Fruit fly (Drosophila melanogaster): ENCODE data around the gene CG12093.

CG12093 gene

dm6 chr3L:2766269-2767088 lies 7.3 kb downstream of the CG12093 start, which contains the start of the genes Mrtf and Non2 (continued):
- TF ChIP-seq CG4730 (GFP tag; IDR thresholded peaks at IDR 0.05) (0 out of 2 replicates have a peak, but pooled peaks have one; percentile 17), row (GFP tag; IDR thresholded peaks at IDR 0.05) (peak; percentile 78), Dip3 (GFP tag; optimal IDR thresholded peaks at IDR 0.05) (peak; percentile 69), bbx (GFP tag; IDR thresholded peaks at IDR 0.05; ENCODE audit: partially characterized antibody) (peak; percentile 79), Eip74EF (GFP tag; optimal IDR thresholded peaks at IDR 0.05) (peak in 1 of 2 experiments; percentile 6), croc (GFP tag; conservative IDR thresholded peaks at IDR 0.05) (no peak), nerfin-1 (tag; optimal IDR thresholded peaks at IDR 0.05) (peak; percentile 32), sima (GFP tag; optimal IDR thresholded peaks at IDR 0.05) (peak; percentile 4), CG15269 (tag; optimal IDR thresholded peaks at IDR 0.05) (peak; percentile 49), chn (GFP tag; optimal IDR thresholded peaks at IDR 0.05) (peak; percentile 55), ase (GFP tag; IDR thresholded peaks at IDR 0.05) (no peak), CG17359 (tag; optimal IDR thresholded peaks at IDR 0.05) (peak; percentile 59), bcd (GFP tag; optimal IDR thresholded peaks at IDR 0.05) (peak; percentile 56), sna (GFP tag; IDR thresholded peaks at IDR 0.05; ENCODE audit: partially characterized antibody) (peak; percentile 71), hkb (optimal IDR thresholded peaks at IDR 0.05) (no peak), hkb (GFP tag; IDR thresholded peaks at IDR 0.05) (0 out of 2 replicates have a peak, but pooled peaks have one; percentile 34), CG30020 (tag; optimal IDR thresholded peaks at IDR 0.05) (peak; percentile 72), grau (tag; optimal IDR thresholded peaks at IDR 0.05) (peak; percentile 64), sob (GFP tag; IDR thresholded peaks at IDR 0.05) (peak; percentile 58; the same call in 1 of the 2 replicates), Hey (tag; optimal IDR thresholded peaks at IDR 0.05) (no peak), Atf3 (GFP tag; optimal IDR thresholded peaks at IDR 0.05) (peak; percentile 59), CG17186 (GFP tag; optimal IDR thresholded peaks at IDR 0.05) (peak; percentile 30), gsb (GFP tag; IDR thresholded peaks at IDR 0.05) (0 out of 2 replicates have a peak, but pooled peaks have one; percentile 16), usp (GFP tag; optimal IDR thresholded peaks at IDR 0.05) (no peak), pb (GFP tag; optimal IDR thresholded peaks at IDR 0.05) (peak; percentile 15), nerfin-2 (GFP tag; IDR thresholded peaks at IDR 0.05; ENCODE audit: partially characterized antibody) (peak; percentile 69), CG11504 (tag; optimal IDR thresholded peaks at IDR 0.05) (peak; percentile 62), Dek (tag; optimal IDR thresholded peaks at IDR 0.05) (peak; percentile 50), CG18476 (GFP tag; optimal IDR thresholded peaks at IDR 0.05) (peak; percentile 44), CG6254 (GFP tag; optimal IDR thresholded peaks at IDR 0.05) (no peak), CG17612 (GFP tag; IDR thresholded peaks at IDR 0.05) (no peak), Mes4 (GFP tag; optimal IDR thresholded peaks at IDR 0.05) (peak; percentile 48), prd (optimal IDR thresholded peaks at IDR 0.05) (no peak), prd (GFP tag; IDR thresholded peaks at IDR 0.05) (peak; percentile 65; the same call in 2 of the 3 replicates), CG16779 (GFP tag; IDR thresholded peaks at IDR 0.05) (0 out of 2 replicates have a peak, but pooled peaks have one; percentile 5), CG8924 (tag; optimal IDR thresholded peaks at IDR 0.05) (peak; percentile 72), CG10321 (GFP tag; IDR thresholded peaks at IDR 0.05) (no peak), Hmx (GFP tag; optimal IDR thresholded peaks at IDR 0.05) (peak; percentile 33), aop (GFP tag; IDR thresholded peaks at IDR 0.05) (no peak), Oaz (GFP tag; IDR thresholded peaks at IDR 0.05) (no peak), B-H2 (GFP tag; optimal IDR thresholded peaks at IDR 0.05) (peak; percentile 50), CG4282 (GFP tag; optimal IDR thresholded peaks at IDR 0.05) (no peak), Ada2b (GFP tag; IDR thresholded peaks at IDR 0.05) (peak; percentile 56), CG34376 (GFP tag; optimal IDR thresholded peaks at IDR 0.05) (peak; percentile 4), CG15601 (tag; optimal IDR thresholded peaks at IDR 0.05) (peak; percentile 32), CG15696 (tag; optimal IDR thresholded peaks at IDR 0.05) (peak; percentile 67), Hsf (GFP tag; optimal IDR thresholded peaks at IDR 0.05) (peak; percentile 70), CG10147 (GFP tag; optimal IDR thresholded peaks at IDR 0.05) (peak; percentile 70), corto (GFP tag; optimal IDR thresholded peaks at IDR 0.05) (no peak)
